Fruit fly (Drosophila melanogaster): ENCODE measurements around the gene Zif.

DNA sequence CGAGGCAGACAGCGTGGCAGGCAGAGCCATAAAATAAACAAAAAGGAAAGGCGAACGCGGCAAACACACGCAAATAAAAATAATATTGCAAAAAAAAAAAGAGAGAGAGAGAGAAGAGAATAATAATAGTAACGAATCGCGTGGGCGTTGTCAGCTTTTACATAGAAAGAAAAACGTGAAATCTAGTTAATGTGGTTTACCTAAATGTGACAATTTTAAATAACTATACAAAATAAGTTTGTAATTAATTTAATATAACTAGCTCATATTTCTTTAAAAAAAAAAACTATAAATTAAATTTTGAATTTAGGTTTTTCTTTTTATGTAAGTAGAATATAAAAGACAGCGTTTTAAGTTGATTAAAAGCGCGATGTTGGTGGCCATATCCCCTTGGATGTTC is 23.0 kb upstream of the Zif start:
- TF ChIP-seq CG8478 (optimal IDR thresholded peaks at IDR 0.05) (no peak), CTCF (optimal IDR thresholded peaks at IDR 0.05) (no peak)

All from S2 (cell line).